Worm (Caenorhabditis elegans): ENCODE data around the gene str-187.

- TF ChIP-seq hmbx-1 (tag; optimal IDR thresholded peaks at IDR 0.05), result no peak
- no peak for TF ChIP-seq hmg-4 (GFP tag; optimal IDR thresholded peaks at IDR 0.05)
- no peak for TF ChIP-seq B0310.2 (tag; optimal IDR thresholded peaks at IDR 0.05)
- no peak for TF ChIP-seq tbx-11 (GFP tag; IDR thresholded peaks at IDR 0.05)
Measured at ce11 chrIV:17293068-17293467, 27.7 kb downstream of the str-187 start.
